Fruit fly (Drosophila melanogaster) whole organism, embryonic: ENCODE measurements around the gene CG13917.

ENCODE experiments used
- CG11398 ChIP-seq: fragments of 200-800 bp; sonication (Bioruptor generic); optimal IDR thresholded peaks from 2 replicates; lab custom pipeline; 2016; ENCODE audit warnings: missing biosample characterization, missing genetic modification characterization
- CG13424 ChIP-seq: fragments of 200-800 bp; sonication (Bioruptor generic); optimal IDR thresholded peaks from 2 replicates; lab custom pipeline; 2019; ENCODE audit warnings: missing biosample characterization, mild to moderate bottlenecking, missing genetic modification characterization, moderate library complexity
- CG13775 ChIP-seq: fragments of 200-800 bp; sonication (Bioruptor generic); optimal IDR thresholded peaks from 3 replicates; lab custom pipeline; 2017; ENCODE audit warnings: missing biosample characterization, mild to moderate bottlenecking, missing genetic modification characterization
- CG14710 ChIP-seq: fragments of 200-800 bp; sonication (Bioruptor generic); optimal IDR thresholded peaks from 3 replicates; lab custom pipeline; 2019; ENCODE audit warnings: missing biosample characterization, mild to moderate bottlenecking, missing genetic modification characterization, moderate library complexity
- CG15073 ChIP-seq: fragments of 200-800 bp; sonication (Bioruptor generic); optimal IDR thresholded peaks from 2 replicates; lab custom pipeline; 2016; ENCODE audit warnings: missing biosample characterization, missing genetic modification characterization
- CG15696 ChIP-seq: fragments of 200-800 bp; sonication (Bioruptor generic); optimal IDR thresholded peaks from 2 replicates; lab custom pipeline; 2019; ENCODE audit warnings: missing biosample characterization, mild to moderate bottlenecking, missing genetic modification characterization, moderate library complexity
- CG17568 ChIP-seq: fragments of 200-800 bp; sonication (Bioruptor generic); optimal IDR thresholded peaks from 2 replicates; lab custom pipeline; 2018; ENCODE audit warnings: missing biosample characterization, mild to moderate bottlenecking, missing genetic modification characterization, moderate library complexity
- CG17612 ChIP-seq: fragments of 200-800 bp; sonication (Bioruptor generic); IDR thresholded peaks from 2 replicates; pipeline ENCODE4 v1.3.6; 2022; ENCODE audit warnings: missing biosample characterization, missing genetic modification characterization
- CG17802 ChIP-seq: fragments of 200-800 bp; sonication (Bioruptor generic); optimal IDR thresholded peaks from 2 replicates; lab custom pipeline; 2018; ENCODE audit warnings: missing biosample characterization, mild to moderate bottlenecking, missing genetic modification characterization, moderate library complexity
- CG2875 ChIP-seq: fragments of 200-800 bp; sonication (Bioruptor generic); optimal IDR thresholded peaks from 2 replicates; lab custom pipeline; 2017; ENCODE audit warnings: missing biosample characterization, mild to moderate bottlenecking, missing genetic modification characterization, missing genetic modification reagents
- CG30403 ChIP-seq: fragments of 200-800 bp; sonication (Bioruptor generic); optimal IDR thresholded peaks from 3 replicates; lab custom pipeline; 2016; ENCODE audit warnings: missing biosample characterization, missing genetic modification characterization
- CG31224 ChIP-seq: fragments of 200-800 bp; sonication (Bioruptor generic); IDR thresholded peaks from 2 replicates; pipeline ENCODE4 v1.3.6; 2022; ENCODE audit warnings: missing biosample characterization, missing genetic modification characterization
- CG31365 ChIP-seq: fragments of 200-800 bp; sonication (Bioruptor generic); optimal IDR thresholded peaks from 2 replicates; lab custom pipeline; 2018; ENCODE audit warnings: missing biosample characterization, mild to moderate bottlenecking, missing genetic modification characterization
- CG32772 ChIP-seq: fragments of 200-800 bp; sonication (Bioruptor generic); IDR thresholded peaks from 2 replicates; pipeline ENCODE4 v1.3.6; 2022; ENCODE audit warnings: missing biosample characterization, missing genetic modification characterization
- CG3281 ChIP-seq: fragments of 200-800 bp; sonication (Bioruptor generic); optimal IDR thresholded peaks from 3 replicates; lab custom pipeline; 2017; ENCODE audit warnings: missing biosample characterization, mild to moderate bottlenecking, missing genetic modification characterization
- CG4360 ChIP-seq: fragments of 200-800 bp; sonication (Bioruptor generic); IDR thresholded peaks from 2 replicates; pipeline ENCODE4 v1.3.6; 2022; ENCODE audit warnings: missing biosample characterization, missing genetic modification characterization
- CG4404 ChIP-seq: fragments of 200-800 bp; sonication (Bioruptor generic); IDR thresholded peaks from 2 replicates; pipeline ENCODE4 v1.3.6; 2022; ENCODE audit warnings: missing biosample characterization, missing genetic modification characterization
- CG6683 ChIP-seq: fragments of 200-800 bp; sonication (Bioruptor generic); optimal IDR thresholded peaks from 2 replicates; lab custom pipeline; 2017; ENCODE audit warnings: missing biosample characterization, mild to moderate bottlenecking, missing genetic modification characterization, missing genetic modification reagents
- Deaf1 ChIP-seq: fragments of 200-800 bp; optimal IDR thresholded peaks from 3 replicates; lab custom pipeline; 2019; ENCODE audit warnings: missing biosample characterization, mild to moderate bottlenecking, missing genetic modification characterization, moderate library complexity
- Dref ChIP-seq: fragments of 200-800 bp; sonication (Bioruptor generic); IDR thresholded peaks from 2 replicates; pipeline ENCODE4 v1.3.6; 2022; ENCODE audit warnings: missing biosample characterization, missing genetic modification characterization
- E2f2 ChIP-seq: fragments of 200-800 bp; sonication (Bioruptor generic); IDR thresholded peaks from 2 replicates; pipeline ENCODE4 v1.3.6; 2022; ENCODE audit warnings: missing biosample characterization, missing genetic modification characterization
- Meics ChIP-seq: fragments of 200-800 bp; sonication (Bioruptor generic); optimal IDR thresholded peaks from 2 replicates; lab custom pipeline; 2017; ENCODE audit warnings: missing biosample characterization, mild to moderate bottlenecking, missing genetic modification characterization
- Nf-YC ChIP-seq: fragments of 200-800 bp; optimal IDR thresholded peaks from 3 replicates; lab custom pipeline; 2019; ENCODE audit warnings: missing biosample characterization, mild to moderate bottlenecking, missing genetic modification characterization, moderate library complexity
- Pdp1 ChIP-seq, 2 experiments: fragments of 200-800 bp; sonication (Bioruptor generic); optimal IDR thresholded peaks; 3 replicates each; lab custom pipeline; 2016; ENCODE audit warnings: missing biosample characterization in 2 of 2, missing genetic modification characterization in 2 of 2, mild to moderate bottlenecking in 1 of 2, moderate library complexity in 1 of 2
- Rfx ChIP-seq: fragments of 200-800 bp; sonication (Bioruptor generic); IDR thresholded peaks from 2 replicates; pipeline ENCODE4 v1.3.6; 2022; ENCODE audit warnings: missing biosample characterization, missing genetic modification characterization
- Scr ChIP-seq: fragments of 200-800 bp; sonication (Bioruptor generic); IDR thresholded peaks from 2 replicates; pipeline ENCODE4 v1.3.6; 2022; ENCODE audit warnings: missing biosample characterization, missing genetic modification characterization; ENCODE audit not compliant: partially characterized antibody
- Sox102F ChIP-seq: fragments of 200-800 bp; sonication (Bioruptor generic); optimal IDR thresholded peaks from 2 replicates; lab custom pipeline; 2018; ENCODE audit warnings: missing biosample characterization, mild to moderate bottlenecking, missing genetic modification characterization, moderate library complexity
- Sry-β ChIP-seq: fragments of 200-800 bp; sonication (Bioruptor generic); optimal IDR thresholded peaks from 2 replicates; lab custom pipeline; 2018; ENCODE audit warnings: missing biosample characterization, mild to moderate bottlenecking, missing genetic modification characterization, moderate library complexity
- Trl ChIP-seq, 3 experiments: fragments of >200 bp in 2 of 3; fragments of 200-800 bp in 1 of 3; sonication (Bioruptor generic) in 1 of 3; optimal IDR thresholded peaks; 2 replicates in 1 of 3; 3 replicates in 2 of 3; lab custom pipeline; 2016 to 2017; ENCODE audit warnings: missing biosample characterization in 1 of 3, missing genetic modification characterization in 1 of 3
- ap ChIP-seq: fragments of 200-800 bp; sonication (Bioruptor generic); IDR thresholded peaks from 2 replicates; pipeline ENCODE4 v1.3.6; 2022; ENCODE audit warnings: missing biosample characterization, missing genetic modification characterization
- ash1 ChIP-seq: fragments of 200-800 bp; sonication (Bioruptor generic); optimal IDR thresholded peaks from 2 replicates; lab custom pipeline; 2018; ENCODE audit warnings: missing biosample characterization, mild to moderate bottlenecking, missing genetic modification characterization
- bab2 ChIP-seq: fragments of 200-800 bp; sonication (Bioruptor generic); optimal IDR thresholded peaks from 2 replicates; lab custom pipeline; 2016; ENCODE audit warnings: missing biosample characterization, missing genetic modification characterization
- bsh ChIP-seq, 2 experiments: fragments of 200-800 bp; sonication (Bioruptor generic); optimal IDR thresholded peaks; 2 replicates each; lab custom pipeline; 2017 to 2018; ENCODE audit warnings: mild to moderate bottlenecking in 2 of 2, missing biosample characterization in 2 of 2, missing genetic modification characterization in 2 of 2, moderate library complexity in 1 of 2
- chinmo ChIP-seq: fragments of 200-800 bp; sonication (Bioruptor generic); IDR thresholded peaks from 4 replicates; pipeline ENCODE4 v1.3.6; 2022; ENCODE audit warnings: missing biosample characterization, missing genetic modification characterization; ENCODE audit not compliant: partially characterized antibody
- crol ChIP-seq: fragments of 200-800 bp; sonication (Bioruptor generic); IDR thresholded peaks from 2 replicates; pipeline ENCODE4 v1.3.6; 2022; ENCODE audit warnings: missing biosample characterization, missing genetic modification characterization
- danr ChIP-seq: fragments of 200-800 bp; sonication (Bioruptor generic); IDR thresholded peaks from 2 replicates; pipeline ENCODE4 v1.3.6; 2022; ENCODE audit warnings: missing biosample characterization, missing genetic modification characterization
- disco-r ChIP-seq: fragments of 200-800 bp; sonication (Bioruptor generic); optimal IDR thresholded peaks from 2 replicates; lab custom pipeline; 2016; ENCODE audit warnings: missing biosample characterization, missing genetic modification characterization
- ewg ChIP-seq: fragments of 200-800 bp; sonication (Bioruptor generic); optimal IDR thresholded peaks from 3 replicates; lab custom pipeline; 2017; ENCODE audit warnings: mild to moderate bottlenecking, missing biosample characterization, missing genetic modification reagents, missing genetic modification characterization
- gcm2 ChIP-seq: fragments of 200-800 bp; sonication (Bioruptor generic); optimal IDR thresholded peaks from 2 replicates; lab custom pipeline; 2016; ENCODE audit warnings: missing biosample characterization, missing genetic modification characterization
- knrl ChIP-seq: fragments of 200-800 bp; sonication (Bioruptor generic); IDR thresholded peaks from 3 replicates; pipeline ENCODE4 v1.3.6; 2022; ENCODE audit warnings: missing biosample characterization, missing genetic modification characterization; ENCODE audit not compliant: partially characterized antibody
- nom ChIP-seq: fragments of 200-800 bp; sonication (Bioruptor generic); optimal IDR thresholded peaks from 2 replicates; lab custom pipeline; 2017; ENCODE audit warnings: missing biosample characterization, missing genetic modification characterization, mild to moderate bottlenecking, moderate library complexity, missing genetic modification reagents
- pan ChIP-seq, 4 experiments: fragments of >200 bp in 3 of 4; fragments of 200-800 bp in 1 of 4; sonication (Bioruptor generic) in 1 of 4; optimal IDR thresholded peaks in 3 of 4; IDR thresholded peaks in 1 of 4; 2 replicates each; pipeline versions ENCODE4 v1.3.6 to Lab custom; 2017 to 2022; ENCODE audit warnings: missing biosample characterization in 2 of 4, missing genetic modification characterization in 2 of 4, mixed read lengths in 1 of 4
- sna ChIP-seq: fragments of 200-800 bp; sonication (Bioruptor generic); IDR thresholded peaks from 2 replicates; pipeline ENCODE4 v1.3.6; 2022; ENCODE audit warnings: missing biosample characterization, missing genetic modification characterization; ENCODE audit not compliant: partially characterized antibody
- sqz ChIP-seq: fragments of 200-800 bp; sonication (Bioruptor generic); optimal IDR thresholded peaks from 3 replicates; lab custom pipeline; 2018; ENCODE audit warnings: missing biosample characterization, mild to moderate bottlenecking, missing genetic modification characterization

Gene CG13917

dm6 chr3L:1618116-1618727 lies 41.7 kb downstream of the CG13917 start, which contains the start of the genes CG13926, ABCB7 and CG33230 (continued):
- TF ChIP-seq CG15696 (tag; lab: Kevin White, UChicago) (no peak), CG11398 (GFP tag; lab: Kevin White, UChicago) (no peak), Sry-β (GFP tag; lab: Kevin White, UChicago) (peak; percentile 93), E2f2 (GFP tag; lab: Robert Waterston, UW) (no peak), disco-r (GFP tag; lab: Kevin White, UChicago) (no peak), CG3281 (GFP tag; lab: Kevin White, UChicago) (peak; percentile 55), CG31365 (tag; lab: Kevin White, UChicago) (no peak), bab2 (peak; percentile 36), CG4404 (GFP tag; lab: Robert Waterston, UW) (no peak), ash1 (GFP tag; lab: Kevin White, UChicago) (no peak), CG13775 (GFP tag; lab: Kevin White, UChicago) (peak; percentile 35), CG15073 (GFP tag; lab: Kevin White, UChicago) (no peak), CG30403 (peak; percentile 57), CG32772 (no peak), CG17802 (no peak)

- TF ChIP-seq Nf-YC (no peak), Pdp1 (GFP tag; optimal IDR thresholded peaks at IDR 0.05; lab: Kevin White, UChicago) (no peak), Trl (optimal IDR thresholded peaks at IDR 0.05; lab: Kevin White, UChicago) (peak; percentile 15 to 38), Trl (GFP tag; optimal IDR thresholded peaks at IDR 0.05; lab: Kevin White, UChicago) (no peak), knrl (GFP tag; lab: Robert Waterston, UW) (no peak), pan (optimal IDR thresholded peaks at IDR 0.05; lab: Kevin White, UChicago) (no peak), pan (GFP tag; optimal IDR thresholded peaks at IDR 0.05 in 1 of 2, IDR thresholded peaks at IDR 0.05 in 1 of 2) (no peak), danr (GFP tag; lab: Robert Waterston, UW) (no peak), sna (no peak), CG2875 (GFP tag; lab: Kevin White, UChicago) (no peak), Dref (GFP tag; lab: Robert Waterston, UW) (no peak), bsh (GFP tag; optimal IDR thresholded peaks at IDR 0.05; lab: Kevin White, UChicago) (no peak), Sox102F (GFP tag; lab: Kevin White, UChicago) (no peak), Scr (GFP tag; lab: Robert Waterston, UW) (no peak), gcm2 (GFP tag; lab: Kevin White, UChicago) (no peak), CG17612 (GFP tag; lab: Robert Waterston, UW) (no peak), CG11398 (GFP tag; lab: Kevin White, UChicago) (no peak), nom (GFP tag; lab: Kevin White, UChicago) (no peak), CG31224 (GFP tag; lab: Robert Waterston, UW) (peak; percentile 48; the same call in 1 of the 2 replicates), CG6683 (GFP tag; lab: Kevin White, UChicago) (no peak), sqz (no peak), chinmo (GFP tag; lab: Robert Waterston, UW) (0 out of 4 replicates have a peak, but pooled peaks have one; percentile 42), ewg (GFP tag; lab: Kevin White, UChicago) (peak; percentile 89), Rfx (GFP tag; lab: Robert Waterston, UW) (no peak), CG13424 (tag; lab: Kevin White, UChicago) (no peak), crol (GFP tag; lab: Robert Waterston, UW) (peak; percentile 74), Meics (no peak), ap (GFP tag; lab: Robert Waterston, UW) (no peak), CG17568 (GFP tag; lab: Kevin White, UChicago) (no peak), CG4360 (GFP tag; lab: Robert Waterston, UW) (no peak), CG14710 (no peak), Deaf1 (tag; lab: Kevin White, UChicago) (peak; percentile 31)
These were observed 50.4 kb downstream of the CG13917 start for dm6 chr3L:1626924-1627323.
